Fruit fly (Drosophila melanogaster) whole organism, embryonic: Measurements from ENCODE around the gene CG34180.

ENCODE experiments used
- Abd-B ChIP-seq: fragments of 200-800 bp; sonication (Bioruptor generic); optimal IDR thresholded peaks from 2 replicates; lab custom pipeline; 2018; ENCODE audit warnings: missing biosample characterization, mild to moderate bottlenecking, missing genetic modification characterization, moderate library complexity
- Antp ChIP-seq: fragments of 200-800 bp; sonication (Bioruptor generic); optimal IDR thresholded peaks from 3 replicates; lab custom pipeline; 2016; ENCODE audit warnings: missing biosample characterization, missing genetic modification characterization
- CG12219 ChIP-seq: fragments of 200-800 bp; sonication (Bioruptor generic); optimal IDR thresholded peaks from 3 replicates; lab custom pipeline; 2018; ENCODE audit warnings: missing biosample characterization, mild to moderate bottlenecking, missing genetic modification characterization
- CG12299 ChIP-seq: fragments of 200-800 bp; sonication (Bioruptor generic); optimal IDR thresholded peaks from 2 replicates; lab custom pipeline; 2018; ENCODE audit warnings: missing biosample characterization, mild to moderate bottlenecking, missing genetic modification characterization
- CG12769 ChIP-seq: fragments of 200-800 bp; sonication (Bioruptor generic); optimal IDR thresholded peaks from 2 replicates; lab custom pipeline; 2019; ENCODE audit warnings: missing biosample characterization, mild to moderate bottlenecking, missing genetic modification characterization, moderate library complexity
- CG15011 ChIP-seq: fragments of 200-800 bp; sonication (Bioruptor generic); optimal IDR thresholded peaks from 3 replicates; lab custom pipeline; 2018; ENCODE audit warnings: missing biosample characterization, mild to moderate bottlenecking, missing genetic modification characterization
- CG17361 ChIP-seq: fragments of 200-800 bp; sonication (Bioruptor generic); IDR thresholded peaks from 3 replicates; pipeline ENCODE4 v1.3.6; 2022; ENCODE audit warnings: missing biosample characterization, missing genetic modification characterization
- CG2129 ChIP-seq: fragments of 200-800 bp; sonication (Bioruptor generic); IDR thresholded peaks from 2 replicates; pipeline ENCODE4 v1.3.6; 2022; ENCODE audit warnings: missing biosample characterization, missing genetic modification characterization; ENCODE audit not compliant: partially characterized antibody
- CG30403 ChIP-seq: fragments of 200-800 bp; sonication (Bioruptor generic); optimal IDR thresholded peaks from 3 replicates; lab custom pipeline; 2016; ENCODE audit warnings: missing biosample characterization, missing genetic modification characterization
- CG31388 ChIP-seq: fragments of 200-800 bp; sonication (Bioruptor generic); optimal IDR thresholded peaks from 2 replicates; lab custom pipeline; 2016; ENCODE audit warnings: missing biosample characterization, missing genetic modification characterization
- CG4404 ChIP-seq: fragments of 200-800 bp; sonication (Bioruptor generic); IDR thresholded peaks from 2 replicates; pipeline ENCODE4 v1.3.6; 2022; ENCODE audit warnings: missing biosample characterization, missing genetic modification characterization
- CG6813 ChIP-seq: fragments of 200-800 bp; sonication (Bioruptor generic); optimal IDR thresholded peaks from 2 replicates; lab custom pipeline; 2017; ENCODE audit warnings: missing biosample characterization, missing genetic modification characterization, mild to moderate bottlenecking, moderate library complexity, missing genetic modification reagents
- CG7786 ChIP-seq: fragments of 200-800 bp; sonication (Bioruptor generic); optimal IDR thresholded peaks from 2 replicates; lab custom pipeline; 2016; ENCODE audit warnings: missing biosample characterization, missing genetic modification characterization
- CG8388 ChIP-seq: fragments of 200-800 bp; sonication (Bioruptor generic); optimal IDR thresholded peaks from 2 replicates; lab custom pipeline; 2019; ENCODE audit warnings: missing biosample characterization, mild to moderate bottlenecking, missing genetic modification characterization, moderate library complexity
- CG8765 ChIP-seq: fragments of 200-800 bp; sonication (Bioruptor generic); IDR thresholded peaks from 2 replicates; pipeline ENCODE4 v1.3.6; 2022; ENCODE audit warnings: missing biosample characterization, missing genetic modification characterization
- CG9727 ChIP-seq: fragments of 200-800 bp; sonication (Bioruptor generic); optimal IDR thresholded peaks from 3 replicates; lab custom pipeline; 2017; ENCODE audit warnings: missing biosample characterization, mild to moderate bottlenecking, missing genetic modification characterization
- Dip3 ChIP-seq: fragments of 200-800 bp; sonication (Bioruptor generic); optimal IDR thresholded peaks from 3 replicates; lab custom pipeline; 2016; ENCODE audit warnings: missing biosample characterization, missing genetic modification characterization
- Gsc ChIP-seq: fragments of 200-800 bp; sonication (Bioruptor generic); IDR thresholded peaks from 2 replicates; pipeline ENCODE4 v1.3.6; 2022; ENCODE audit warnings: missing biosample characterization, missing genetic modification characterization
- Gug ChIP-seq: fragments of 200-800 bp; sonication (Bioruptor generic); IDR thresholded peaks from 4 replicates; pipeline ENCODE4 v1.3.6; 2022; ENCODE audit warnings: missing biosample characterization, missing genetic modification characterization
- HLH3B ChIP-seq: fragments of 200-800 bp; sonication (Bioruptor generic); IDR thresholded peaks from 2 replicates; pipeline ENCODE4 v1.3.6; 2022; ENCODE audit warnings: missing biosample characterization, missing genetic modification characterization
- Hr39 ChIP-seq: fragments of >200 bp; optimal IDR thresholded peaks from 2 replicates; lab custom pipeline; 2017
- Hr78 ChIP-seq, 2 experiments: fragments of 200-800 bp in 1 of 2; fragments of >200 bp in 1 of 2; sonication (Bioruptor generic) in 1 of 2; optimal IDR thresholded peaks; 2 replicates each; lab custom pipeline; 2017 to 2019; ENCODE audit warnings: missing biosample characterization in 2 of 2, missing genetic modification characterization in 2 of 2, mild to moderate bottlenecking in 1 of 2, moderate library complexity in 1 of 2
- Oli ChIP-seq: fragments of 200-800 bp; sonication (Bioruptor generic); optimal IDR thresholded peaks from 2 replicates; lab custom pipeline; 2018; ENCODE audit warnings: missing biosample characterization, mild to moderate bottlenecking, missing genetic modification characterization, moderate library complexity
- Rfx ChIP-seq: fragments of 200-800 bp; sonication (Bioruptor generic); IDR thresholded peaks from 2 replicates; pipeline ENCODE4 v1.3.6; 2022; ENCODE audit warnings: missing biosample characterization, missing genetic modification characterization
- Sox100B ChIP-seq: fragments of 200-800 bp; sonication (Bioruptor generic); optimal IDR thresholded peaks from 3 replicates; lab custom pipeline; 2018; ENCODE audit warnings: missing biosample characterization, mild to moderate bottlenecking, missing genetic modification characterization
- Ssrp ChIP-seq: fragments of 200-800 bp; sonication (Bioruptor generic); optimal IDR thresholded peaks from 2 replicates; lab custom pipeline; 2018; ENCODE audit warnings: missing biosample characterization, mild to moderate bottlenecking, missing genetic modification characterization, moderate library complexity
- Taf1 ChIP-seq: fragments of 200-800 bp; sonication (Bioruptor generic); IDR thresholded peaks from 2 replicates; pipeline ENCODE4 v1.3.6; 2022; ENCODE audit warnings: missing biosample characterization, missing genetic modification characterization
- Usf ChIP-seq: fragments of 200-800 bp; sonication (Bioruptor generic); optimal IDR thresholded peaks from 2 replicates; lab custom pipeline; 2017; ENCODE audit warnings: missing genotype, missing biosample characterization, missing genetic modification characterization
- Xbp1 ChIP-seq: fragments of 200-800 bp; sonication (Bioruptor generic); optimal IDR thresholded peaks from 3 replicates; lab custom pipeline; 2016; ENCODE audit warnings: missing biosample characterization, mild to moderate bottlenecking, missing genetic modification characterization
- ab ChIP-seq: fragments of 200-800 bp; sonication (Bioruptor generic); optimal IDR thresholded peaks from 2 replicates; lab custom pipeline; 2016; ENCODE audit warnings: missing biosample characterization, missing genetic modification characterization
- cato ChIP-seq: fragments of 200-800 bp; sonication (Bioruptor generic); optimal IDR thresholded peaks from 2 replicates; lab custom pipeline; 2016; ENCODE audit warnings: missing biosample characterization, missing genetic modification characterization, borderline replicate concordance
- cwo ChIP-seq: fragments of 200-800 bp; sonication (Bioruptor generic); optimal IDR thresholded peaks from 3 replicates; lab custom pipeline; 2017; ENCODE audit warnings: missing biosample characterization, missing genetic modification characterization, mild to moderate bottlenecking, moderate library complexity, missing genetic modification reagents
- emc ChIP-seq: fragments of 200-800 bp; sonication (Bioruptor generic); optimal IDR thresholded peaks from 2 replicates; lab custom pipeline; 2016; ENCODE audit warnings: missing biosample characterization, missing genetic modification characterization
- eyg ChIP-seq: fragments of 200-800 bp; sonication (Bioruptor generic); optimal IDR thresholded peaks from 3 replicates; lab custom pipeline; 2016; ENCODE audit warnings: missing biosample characterization, missing genetic modification characterization
- fd96Cb ChIP-seq: fragments of 200-800 bp; sonication (Bioruptor generic); optimal IDR thresholded peaks from 2 replicates; lab custom pipeline; 2018; ENCODE audit warnings: missing biosample characterization, mild to moderate bottlenecking, missing genetic modification characterization, moderate library complexity
- ftz-f1 ChIP-seq: fragments of 200-800 bp; sonication (Bioruptor generic); optimal IDR thresholded peaks from 2 replicates; lab custom pipeline; 2016; ENCODE audit warnings: missing biosample characterization, missing genetic modification characterization
- grau ChIP-seq: fragments of 200-800 bp; optimal IDR thresholded peaks from 3 replicates; lab custom pipeline; 2019; ENCODE audit warnings: missing biosample characterization, mild to moderate bottlenecking, missing genetic modification characterization, moderate library complexity
- gro ChIP-seq: fragments of 200-800 bp; sonication (Bioruptor generic); optimal IDR thresholded peaks from 2 replicates; lab custom pipeline; 2016; ENCODE audit warnings: missing biosample characterization, missing genetic modification characterization
- gsb-n ChIP-seq: fragments of 200-800 bp; sonication (Bioruptor generic); optimal IDR thresholded peaks from 3 replicates; lab custom pipeline; 2018; ENCODE audit warnings: missing biosample characterization, mild to moderate bottlenecking, missing genetic modification characterization
- gt ChIP-seq: fragments of 200-800 bp; sonication (Bioruptor generic); IDR thresholded peaks from 2 replicates; pipeline ENCODE4 v1.3.6; 2022; ENCODE audit warnings: missing biosample characterization, missing genetic modification characterization
- klu ChIP-seq: fragments of 200-800 bp; sonication (Bioruptor generic); IDR thresholded peaks from 2 replicates; pipeline ENCODE4 v1.3.6; 2022; ENCODE audit warnings: missing biosample characterization, missing genetic modification characterization
- kni ChIP-seq: fragments of 200-800 bp; sonication (Bioruptor generic); optimal IDR thresholded peaks from 3 replicates; lab custom pipeline; 2017; ENCODE audit warnings: mild to moderate bottlenecking, missing biosample characterization, missing genetic modification reagents, missing genetic modification characterization
- lab ChIP-seq: fragments of 200-800 bp; sonication (Bioruptor generic); optimal IDR thresholded peaks from 3 replicates; lab custom pipeline; 2017; ENCODE audit warnings: missing biosample characterization, missing genetic modification characterization, mild to moderate bottlenecking, moderate library complexity, missing genetic modification reagents
- lov ChIP-seq, 2 experiments: fragments of 200-800 bp in 1 of 2; fragments of >200 bp in 1 of 2; sonication (Bioruptor generic) in 1 of 2; IDR thresholded peaks in 1 of 2; optimal IDR thresholded peaks in 1 of 2; 2 replicates in 1 of 2; 3 replicates in 1 of 2; pipeline versions ENCODE4 v1.3.6 to Lab custom; 2017 to 2022; ENCODE audit warnings: missing biosample characterization in 1 of 2, missing genetic modification characterization in 1 of 2
- org-1 ChIP-seq: fragments of 200-800 bp; sonication (Bioruptor generic); optimal IDR thresholded peaks from 2 replicates; lab custom pipeline; 2017; ENCODE audit warnings: missing biosample characterization, missing genetic modification characterization
- p53 ChIP-seq: fragments of 200-800 bp; sonication (Bioruptor generic); optimal IDR thresholded peaks from 2 replicates; lab custom pipeline; 2016; ENCODE audit warnings: missing biosample characterization, missing genetic modification characterization
- scrt ChIP-seq: fragments of 200-800 bp; sonication (Bioruptor generic); optimal IDR thresholded peaks from 2 replicates; lab custom pipeline; 2018; ENCODE audit warnings: missing biosample characterization, mild to moderate bottlenecking, missing genetic modification characterization, moderate library complexity
- sisA ChIP-seq: fragments of 200-800 bp; sonication (Bioruptor generic); IDR thresholded peaks from 2 replicates; pipeline ENCODE4 v1.3.6; 2022; ENCODE audit warnings: missing biosample characterization, missing genetic modification characterization
- trem ChIP-seq: fragments of 200-800 bp; optimal IDR thresholded peaks from 3 replicates; lab custom pipeline; 2019; ENCODE audit warnings: missing biosample characterization, mild to moderate bottlenecking, missing genetic modification characterization, moderate library complexity
- wek ChIP-seq: fragments of 200-800 bp; sonication (Bioruptor generic); optimal IDR thresholded peaks from 3 replicates; lab custom pipeline; 2018; ENCODE audit warnings: missing biosample characterization, mild to moderate bottlenecking, missing genetic modification characterization, moderate library complexity
- z ChIP-seq: fragments of 200-800 bp; sonication (Bioruptor generic); IDR thresholded peaks from 3 replicates; pipeline ENCODE4 v1.3.6; 2022; ENCODE audit warnings: missing biosample characterization, missing genetic modification characterization

CG34180 gene

DNA sequence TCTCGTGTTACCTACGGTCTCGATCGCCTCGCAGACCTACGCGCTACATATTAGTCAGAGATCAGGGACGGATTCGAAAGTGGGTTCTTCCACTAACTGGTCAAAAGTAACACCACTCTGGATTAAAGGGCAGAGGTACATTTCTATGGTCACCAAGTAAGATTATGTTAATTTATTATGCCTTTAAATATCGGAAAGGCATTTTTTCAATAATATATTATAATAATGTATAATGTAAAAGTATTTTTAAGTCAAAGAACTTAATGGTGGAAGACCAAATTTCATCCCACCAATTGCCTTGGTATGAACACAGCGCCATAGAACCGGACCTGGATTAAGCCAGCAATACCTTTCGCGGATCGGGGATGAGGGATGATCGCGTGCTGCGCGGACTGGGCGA lies 37.5 kb upstream of the CG34180 start (continued):
- TF ChIP-seq Rfx (GFP tag; lab: Robert Waterston, UW), result no peak
- TF ChIP-seq org-1 (GFP tag; lab: Kevin White, UChicago), result no peak
- no peak for TF ChIP-seq emc (GFP tag; lab: Kevin White, UChicago)
- no peak for TF ChIP-seq CG8388 (GFP tag; lab: Kevin White, UChicago)
- TF ChIP-seq wek (GFP tag; lab: Kevin White, UChicago), result no peak
- TF ChIP-seq CG7786, result no peak
- TF ChIP-seq Ssrp (tag; lab: Kevin White, UChicago), result peak; percentile 44
- TF ChIP-seq CG31388, result no peak
- no peak for TF ChIP-seq Sox100B (GFP tag; lab: Kevin White, UChicago)
- no peak for TF ChIP-seq scrt (GFP tag; lab: Kevin White, UChicago)
- TF ChIP-seq trem, result peak; percentile 7
- no peak for TF ChIP-seq Gsc (GFP tag; lab: Robert Waterston, UW)
- no peak for TF ChIP-seq Oli (tag; lab: Kevin White, UChicago)
- no peak for TF ChIP-seq kni (GFP tag; lab: Kevin White, UChicago)
- no peak for TF ChIP-seq CG6813 (GFP tag; lab: Kevin White, UChicago)
- no peak for TF ChIP-seq CG2129 (GFP tag; lab: Robert Waterston, UW)
- TF ChIP-seq ftz-f1 (GFP tag; lab: Kevin White, UChicago), result no peak
- no peak for TF ChIP-seq gt (GFP tag; lab: Robert Waterston, UW)
- TF ChIP-seq eyg (GFP tag; lab: Kevin White, UChicago), result no peak
- no peak for TF ChIP-seq gro (GFP tag; lab: Kevin White, UChicago)
- no peak for TF ChIP-seq cato (GFP tag; lab: Kevin White, UChicago)
- no peak for TF ChIP-seq CG8765 (GFP tag; lab: Robert Waterston, UW)
- TF ChIP-seq CG9727 (GFP tag; lab: Kevin White, UChicago), result peak; percentile 52
- no peak for TF ChIP-seq p53 (GFP tag; lab: Kevin White, UChicago)
- peak; percentile 4 for TF ChIP-seq lab (GFP tag; lab: Kevin White, UChicago)
- peak; percentile 23 for TF ChIP-seq fd96Cb (tag; lab: Kevin White, UChicago)
- TF ChIP-seq CG12299 (tag; lab: Kevin White, UChicago), result no peak
- TF ChIP-seq cwo (GFP tag; lab: Kevin White, UChicago), result no peak
- no peak for TF ChIP-seq CG30403 (GFP tag; lab: Kevin White, UChicago)
- no peak for TF ChIP-seq Taf1 (GFP tag; lab: Robert Waterston, UW)
- no peak for TF ChIP-seq Dip3
- peak; percentile 3 for TF ChIP-seq Xbp1 (GFP tag; lab: Kevin White, UChicago)
- TF ChIP-seq lov (optimal IDR thresholded peaks at IDR 0.05; lab: Kevin White, UChicago), result no peak
- no peak for TF ChIP-seq lov (GFP tag; IDR thresholded peaks at IDR 0.05; lab: Robert Waterston, UW)
- 0 out of 2 replicates have a peak, but pooled peaks have one; percentile 27 for TF ChIP-seq sisA (GFP tag; lab: Robert Waterston, UW)
- peak; percentile 68 for TF ChIP-seq CG4404 (GFP tag; lab: Robert Waterston, UW)
- TF ChIP-seq z (GFP tag; lab: Robert Waterston, UW), result no peak
- TF ChIP-seq grau (tag; lab: Kevin White, UChicago), result no peak
- TF ChIP-seq Hr39 (lab: Kevin White, UChicago), result no peak
- no peak for TF ChIP-seq CG12769 (tag; lab: Kevin White, UChicago)
- no peak for TF ChIP-seq klu
- TF ChIP-seq HLH3B (GFP tag; lab: Robert Waterston, UW), result no peak
- no peak for TF ChIP-seq gsb-n (tag; lab: Kevin White, UChicago)
- no peak for TF ChIP-seq Abd-B (GFP tag; lab: Kevin White, UChicago)
- peak; percentile 61 for TF ChIP-seq CG17361
- no peak for TF ChIP-seq CG15011 (GFP tag; lab: Kevin White, UChicago)
- no peak for TF ChIP-seq Usf (GFP tag; lab: Kevin White, UChicago)
- TF ChIP-seq Antp (GFP tag; lab: Kevin White, UChicago), result no peak
- no peak for TF ChIP-seq CG12219
- TF ChIP-seq Gug (GFP tag; lab: Robert Waterston, UW), result 0 out of 4 replicates have a peak, but pooled peaks have one; percentile 36
- TF ChIP-seq ab, result no peak
- TF ChIP-seq Hr78 (GFP tag; optimal IDR thresholded peaks at IDR 0.05; lab: Kevin White, UChicago), result no peak
